Fruit fly (Drosophila melanogaster): Measurements from ENCODE around the gene Vml.
A peak's percentile ranks its signal among the peaks of the same experiment; 100 is the strongest.

Gene Vml

DNA sequence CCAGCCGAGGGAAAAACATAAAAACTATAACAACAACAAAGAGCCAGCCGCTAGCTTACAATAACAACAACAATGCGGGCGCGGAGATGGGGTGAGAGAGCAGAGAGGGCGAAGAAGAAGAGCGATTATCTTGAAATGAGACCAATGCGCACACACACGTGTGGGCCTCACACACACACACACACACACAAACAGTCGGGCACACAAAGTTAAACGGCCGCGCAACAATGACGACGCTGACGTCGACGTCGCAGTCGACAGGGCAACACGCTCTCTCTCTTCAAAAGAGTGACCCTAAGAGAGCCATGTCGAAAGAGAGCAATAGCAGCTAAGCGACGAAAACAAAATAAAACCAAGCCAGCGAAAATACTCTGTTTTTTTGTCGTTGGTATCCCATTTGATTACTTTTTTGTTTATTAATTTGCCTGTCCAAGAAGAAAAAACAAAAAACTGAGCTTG lies 30.2 kb downstream of the Vml start (continued):
- TF ChIP-seq Sox15 (GFP tag; optimal IDR thresholded peaks at IDR 0.05): no peak
- TF ChIP-seq Ets21C (GFP tag; optimal IDR thresholded peaks at IDR 0.05): no peak
- peak; percentile 53 for TF ChIP-seq ss (GFP tag; optimal IDR thresholded peaks at IDR 0.05)
- no peak for TF ChIP-seq lz (GFP tag; optimal IDR thresholded peaks at IDR 0.05)
- TF ChIP-seq achi (GFP tag; optimal IDR thresholded peaks at IDR 0.05): no peak
- no peak for TF ChIP-seq Eip78C (GFP tag)
- TF ChIP-seq CG3032 (tag; optimal IDR thresholded peaks at IDR 0.05): no peak
- no peak for TF ChIP-seq CG4318 (GFP tag; optimal IDR thresholded peaks at IDR 0.05)
- TF ChIP-seq vri (GFP tag; optimal IDR thresholded peaks at IDR 0.05): no peak
- TF ChIP-seq Sox14 (GFP tag; optimal IDR thresholded peaks at IDR 0.05): peak; percentile 32
- peak; percentile 38 for TF ChIP-seq fkh (GFP tag; optimal IDR thresholded peaks at IDR 0.05)
- TF ChIP-seq eg (GFP tag; IDR thresholded peaks at IDR 0.05): no peak; the same call in 2 of the 3 replicates

DNA sequence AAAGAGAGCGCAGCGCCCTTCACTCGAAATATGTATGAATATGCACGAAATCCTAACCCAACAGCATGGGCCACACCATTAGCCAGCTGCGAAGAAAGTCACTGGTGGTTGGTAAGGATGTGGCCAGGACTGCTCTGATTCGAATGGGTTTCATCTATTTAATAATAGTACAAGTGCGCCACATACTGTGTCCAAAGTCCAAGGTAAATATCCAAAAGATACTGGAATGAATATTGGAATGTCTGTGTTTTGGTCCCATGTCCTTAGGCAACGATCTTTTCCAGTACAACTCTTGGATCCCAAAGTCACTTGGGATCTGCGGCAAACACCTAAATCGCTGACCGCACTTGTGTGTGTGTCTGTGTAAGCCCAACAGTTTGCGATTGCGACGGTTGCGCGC lies 30.7 kb downstream of the Vml start:
- TF ChIP-seq pdm3 (GFP tag; optimal IDR thresholded peaks at IDR 0.05) (peak; percentile 86), Gug (GFP tag; IDR thresholded peaks at IDR 0.05) (peak; percentile 62), Sox102F (GFP tag; optimal IDR thresholded peaks at IDR 0.05) (peak; percentile 85), achi (GFP tag; optimal IDR thresholded peaks at IDR 0.05) (peak; percentile 74), Hr4 (GFP tag; optimal IDR thresholded peaks at IDR 0.05) (peak; percentile 78), CG7368 (GFP tag; optimal IDR thresholded peaks at IDR 0.05) (peak; percentile 74), dac (GFP tag; optimal IDR thresholded peaks at IDR 0.05) (peak; percentile 55), CG31627 (GFP tag; optimal IDR thresholded peaks at IDR 0.05) (peak; percentile 86), Met (GFP tag; optimal IDR thresholded peaks at IDR 0.05) (peak; percentile 88), fd59A (GFP tag; optimal IDR thresholded peaks at IDR 0.05) (peak; percentile 64), Blimp-1 (GFP tag; optimal IDR thresholded peaks at IDR 0.05) (peak; percentile 54), Eip75B (GFP tag; optimal IDR thresholded peaks at IDR 0.05) (peak; percentile 75), esn (GFP tag; optimal IDR thresholded peaks at IDR 0.05) (peak; percentile 85), Sox15 (GFP tag; optimal IDR thresholded peaks at IDR 0.05) (peak; percentile 61), spab (GFP tag; optimal IDR thresholded peaks at IDR 0.05) (peak; percentile 69), svp (GFP tag) (peak; percentile 72), OdsH (GFP tag; optimal IDR thresholded peaks at IDR 0.05) (peak; percentile 82), fkh (GFP tag; optimal IDR thresholded peaks at IDR 0.05) (no peak), CG11902 (GFP tag; optimal IDR thresholded peaks at IDR 0.05) (peak; percentile 48), CG6163 (GFP tag; IDR thresholded peaks at IDR 0.05) (peak; percentile 11; the same call in 1 of the 3 replicates), CG6276 (GFP tag; optimal IDR thresholded peaks at IDR 0.05) (peak; percentile 82), CG11294 (GFP tag; IDR thresholded peaks at IDR 0.05) (peak; percentile 52; the same call in 1 of the 2 replicates), fd85E (GFP tag; optimal IDR thresholded peaks at IDR 0.05) (no peak), CG6808 (GFP tag; optimal IDR thresholded peaks at IDR 0.05) (peak; percentile 71), lz (GFP tag; optimal IDR thresholded peaks at IDR 0.05) (peak; percentile 81), Hr39 (GFP tag; optimal IDR thresholded peaks at IDR 0.05) (peak; percentile 86), acj6 (GFP tag; optimal IDR thresholded peaks at IDR 0.05) (peak; percentile 77), CG6854 (GFP tag; optimal IDR thresholded peaks at IDR 0.05) (peak; percentile 13), Ets96B (tag; optimal IDR thresholded peaks at IDR 0.05) (peak; percentile 56), CG3032 (tag; optimal IDR thresholded peaks at IDR 0.05) (peak; percentile 59), Lpt (GFP tag; optimal IDR thresholded peaks at IDR 0.05) (peak; percentile 65), Eip93F (GFP tag; optimal IDR thresholded peaks at IDR 0.05) (peak; percentile 33), CG8319 (GFP tag; optimal IDR thresholded peaks at IDR 0.05) (peak; percentile 55), CG34406 (GFP tag; optimal IDR thresholded peaks at IDR 0.05) (peak; percentile 77), CG10669 (GFP tag; optimal IDR thresholded peaks at IDR 0.05) (peak; percentile 63), CG4318 (GFP tag; optimal IDR thresholded peaks at IDR 0.05) (peak; percentile 64), CG8119 (GFP tag; IDR thresholded peaks at IDR 0.05) (peak; percentile 85), topi (GFP tag; optimal IDR thresholded peaks at IDR 0.05) (peak; percentile 84), Sox14 (GFP tag; optimal IDR thresholded peaks at IDR 0.05) (peak; percentile 84), CG15336 (GFP tag; IDR thresholded peaks at IDR 0.05) (peak; percentile 84), vri (GFP tag; optimal IDR thresholded peaks at IDR 0.05) (peak; percentile 49), CG1621 (tag; optimal IDR thresholded peaks at IDR 0.05) (peak; percentile 42), CG9139 (GFP tag; optimal IDR thresholded peaks at IDR 0.05) (no peak), CG16779 (tag; optimal IDR thresholded peaks at IDR 0.05) (peak; percentile 42), CG3919 (GFP tag; optimal IDR thresholded peaks at IDR 0.05) (peak; percentile 72)

Data from whole organism, prepupa.